Fruit fly (Drosophila melanogaster) whole organism, embryonic: ENCODE measurements around the gene CG5139.

Experiments
- ATbp ChIP-seq: fragments of 200-800 bp; sonication (Bioruptor generic); optimal IDR thresholded peaks from 2 replicates; lab custom pipeline; 2017; ENCODE audit warnings: missing biosample characterization, mild to moderate bottlenecking, missing genetic modification characterization, missing genetic modification reagents
- CG11247 ChIP-seq: fragments of 200-800 bp; sonication (Bioruptor generic); IDR thresholded peaks from 2 replicates; pipeline ENCODE4 v1.3.6; 2022; ENCODE audit warnings: missing biosample characterization, missing genetic modification characterization
- CG11695 ChIP-seq: fragments of 200-800 bp; sonication (Bioruptor generic); IDR thresholded peaks from 3 replicates; pipeline ENCODE4 v1.3.6; 2022; ENCODE audit warnings: missing biosample characterization, missing genetic modification characterization
- CG12219 ChIP-seq: fragments of 200-800 bp; sonication (Bioruptor generic); optimal IDR thresholded peaks from 3 replicates; lab custom pipeline; 2018; ENCODE audit warnings: missing biosample characterization, mild to moderate bottlenecking, missing genetic modification characterization
- CG13287 ChIP-seq: fragments of 200-800 bp; sonication (Bioruptor generic); IDR thresholded peaks from 2 replicates; pipeline ENCODE4 v1.3.6; 2022; ENCODE audit warnings: missing biosample characterization, missing genetic modification characterization; ENCODE audit not compliant: partially characterized antibody
- CG13424 ChIP-seq: fragments of 200-800 bp; sonication (Bioruptor generic); optimal IDR thresholded peaks from 2 replicates; lab custom pipeline; 2019; ENCODE audit warnings: missing biosample characterization, mild to moderate bottlenecking, missing genetic modification characterization, moderate library complexity
- CG13624 ChIP-seq: fragments of 200-800 bp; sonication (Bioruptor generic); optimal IDR thresholded peaks from 2 replicates; lab custom pipeline; 2016; ENCODE audit warnings: missing biosample characterization, missing genetic modification characterization
- CG1647 ChIP-seq: fragments of 200-800 bp; sonication (Bioruptor generic); optimal IDR thresholded peaks from 3 replicates; lab custom pipeline; 2016; ENCODE audit warnings: missing biosample characterization, missing genetic modification characterization
- CG16813 ChIP-seq: fragments of 200-800 bp; sonication (Bioruptor generic); IDR thresholded peaks from 3 replicates; pipeline ENCODE4 v1.3.6; 2022; ENCODE audit warnings: missing biosample characterization, missing genetic modification characterization; ENCODE audit not compliant: partially characterized antibody
- CG17802 ChIP-seq: fragments of 200-800 bp; sonication (Bioruptor generic); optimal IDR thresholded peaks from 2 replicates; lab custom pipeline; 2018; ENCODE audit warnings: missing biosample characterization, mild to moderate bottlenecking, missing genetic modification characterization, moderate library complexity
- CG18599 ChIP-seq: fragments of 200-800 bp; sonication (Bioruptor generic); optimal IDR thresholded peaks from 3 replicates; lab custom pipeline; 2017; ENCODE audit warnings: missing biosample characterization, missing genetic modification characterization, mild to moderate bottlenecking, moderate library complexity, missing genetic modification reagents
- CG30431 ChIP-seq: fragments of 200-800 bp; sonication (Bioruptor generic); optimal IDR thresholded peaks from 2 replicates; lab custom pipeline; 2017; ENCODE audit warnings: missing biosample characterization, missing genetic modification characterization
- CG31441 ChIP-seq: fragments of 200-800 bp; sonication (Bioruptor generic); IDR thresholded peaks from 2 replicates; pipeline ENCODE4 v1.3.6; 2022; ENCODE audit warnings: missing biosample characterization, missing genetic modification characterization
- CG32767 ChIP-seq: fragments of 200-800 bp; sonication (Bioruptor generic); IDR thresholded peaks from 2 replicates; pipeline ENCODE4 v1.3.6; 2022; ENCODE audit warnings: missing biosample characterization, missing genetic modification characterization
- CG3407 ChIP-seq: fragments of 200-800 bp; sonication (Bioruptor generic); optimal IDR thresholded peaks from 2 replicates; lab custom pipeline; 2018; ENCODE audit warnings: missing biosample characterization, mild to moderate bottlenecking, missing genetic modification characterization
- CG34422 ChIP-seq: fragments of 200-800 bp; sonication (Bioruptor generic); IDR thresholded peaks from 3 replicates; pipeline ENCODE4 v1.3.6; 2022; ENCODE audit warnings: missing biosample characterization, missing genetic modification characterization
- CG42726 ChIP-seq: fragments of 200-800 bp; sonication (Bioruptor generic); IDR thresholded peaks from 2 replicates; pipeline ENCODE4 v1.3.6; 2022; ENCODE audit warnings: missing biosample characterization, missing genetic modification characterization; ENCODE audit not compliant: partially characterized antibody
- CG4404 ChIP-seq: fragments of 200-800 bp; sonication (Bioruptor generic); IDR thresholded peaks from 2 replicates; pipeline ENCODE4 v1.3.6; 2022; ENCODE audit warnings: missing biosample characterization, missing genetic modification characterization
- CG4707 ChIP-seq: fragments of 200-800 bp; sonication (Bioruptor generic); optimal IDR thresholded peaks from 2 replicates; lab custom pipeline; 2018; ENCODE audit warnings: missing biosample characterization, mild to moderate bottlenecking, missing genetic modification characterization, moderate library complexity
- CG6683 ChIP-seq: fragments of 200-800 bp; sonication (Bioruptor generic); optimal IDR thresholded peaks from 2 replicates; lab custom pipeline; 2017; ENCODE audit warnings: missing biosample characterization, mild to moderate bottlenecking, missing genetic modification characterization, missing genetic modification reagents
- Hmr ChIP-seq: fragments of 200-800 bp; sonication (Bioruptor generic); optimal IDR thresholded peaks from 3 replicates; lab custom pipeline; 2017; ENCODE audit warnings: mild to moderate bottlenecking, missing biosample characterization, missing genetic modification reagents, missing genetic modification characterization
- Hr3 ChIP-seq: fragments of 200-800 bp; sonication (Bioruptor generic); optimal IDR thresholded peaks from 3 replicates; lab custom pipeline; 2016; ENCODE audit warnings: missing biosample characterization, missing genetic modification characterization
- Lhr ChIP-seq: fragments of 200-800 bp; sonication (Bioruptor generic); optimal IDR thresholded peaks from 3 replicates; lab custom pipeline; 2017; ENCODE audit warnings: mild to moderate bottlenecking, missing biosample characterization, missing genetic modification reagents, missing genetic modification characterization
- Lpt ChIP-seq: fragments of >200 bp; optimal IDR thresholded peaks from 2 replicates; lab custom pipeline; 2018; ENCODE audit warnings: missing biosample characterization, missing genetic modification characterization
- MESR4 ChIP-seq: fragments of 200-800 bp; sonication (Bioruptor generic); optimal IDR thresholded peaks from 2 replicates; lab custom pipeline; 2018; ENCODE audit warnings: missing biosample characterization, mild to moderate bottlenecking, missing genetic modification characterization, moderate library complexity
- Mad ChIP-seq: fragments of 200-800 bp; sonication (Bioruptor generic); optimal IDR thresholded peaks from 2 replicates; lab custom pipeline; 2016; ENCODE audit warnings: missing biosample characterization, missing genetic modification characterization
- NC2α ChIP-seq: fragments of 200-800 bp; sonication (Bioruptor generic); optimal IDR thresholded peaks from 2 replicates; lab custom pipeline; 2016; ENCODE audit warnings: missing biosample characterization, missing genetic modification characterization
- NFAT ChIP-seq: fragments of 200-800 bp; sonication (Bioruptor generic); IDR thresholded peaks from 2 replicates; pipeline ENCODE4 v1.3.6; 2022; ENCODE audit warnings: missing biosample characterization, missing genetic modification characterization
- Neu2 ChIP-seq: fragments of 200-800 bp; sonication (Bioruptor generic); optimal IDR thresholded peaks from 3 replicates; lab custom pipeline; 2016; ENCODE audit warnings: missing biosample characterization, missing genetic modification characterization, borderline replicate concordance
- Nf-YB ChIP-seq: fragments of 200-800 bp; sonication (Bioruptor generic); optimal IDR thresholded peaks from 3 replicates; lab custom pipeline; 2019; ENCODE audit warnings: missing biosample characterization, mild to moderate bottlenecking, missing genetic modification characterization, moderate library complexity
- bigmax ChIP-seq: fragments of 200-800 bp; sonication (Bioruptor generic); optimal IDR thresholded peaks from 2 replicates; lab custom pipeline; 2018; ENCODE audit warnings: missing biosample characterization, mild to moderate bottlenecking, missing genetic modification characterization
- crp ChIP-seq, 2 experiments: fragments of 200-800 bp; sonication (Bioruptor generic); optimal IDR thresholded peaks; 2 replicates in 1 of 2; 3 replicates in 1 of 2; lab custom pipeline; 2017; ENCODE audit warnings: missing biosample characterization in 2 of 2, missing genetic modification characterization in 2 of 2, mild to moderate bottlenecking in 1 of 2, moderate library complexity in 1 of 2
- dmrt99B ChIP-seq: fragments of 200-800 bp; sonication (Bioruptor generic); optimal IDR thresholded peaks from 2 replicates; lab custom pipeline; 2018; ENCODE audit warnings: missing biosample characterization, mild to moderate bottlenecking, missing genetic modification characterization, moderate library complexity
- gcm ChIP-seq: fragments of 200-800 bp; sonication (Bioruptor generic); optimal IDR thresholded peaks from 2 replicates; lab custom pipeline; 2019; ENCODE audit warnings: missing biosample characterization, mild to moderate bottlenecking, missing genetic modification characterization, moderate library complexity
- gcm2 ChIP-seq: fragments of 200-800 bp; sonication (Bioruptor generic); optimal IDR thresholded peaks from 2 replicates; lab custom pipeline; 2016; ENCODE audit warnings: missing biosample characterization, missing genetic modification characterization
- gfzf ChIP-seq: fragments of 200-800 bp; sonication (Bioruptor generic); optimal IDR thresholded peaks from 2 replicates; lab custom pipeline; 2016; ENCODE audit warnings: missing biosample characterization, mild to moderate bottlenecking, missing genetic modification characterization, moderate library complexity
- gsb-n ChIP-seq: fragments of 200-800 bp; sonication (Bioruptor generic); optimal IDR thresholded peaks from 3 replicates; lab custom pipeline; 2018; ENCODE audit warnings: missing biosample characterization, mild to moderate bottlenecking, missing genetic modification characterization
- jumu ChIP-seq: fragments of 200-800 bp; sonication (Bioruptor generic); optimal IDR thresholded peaks from 3 replicates; lab custom pipeline; 2016; ENCODE audit warnings: missing biosample characterization, missing genetic modification characterization
- lov ChIP-seq, 2 experiments: fragments of 200-800 bp in 1 of 2; fragments of >200 bp in 1 of 2; sonication (Bioruptor generic) in 1 of 2; IDR thresholded peaks in 1 of 2; optimal IDR thresholded peaks in 1 of 2; 2 replicates in 1 of 2; 3 replicates in 1 of 2; pipeline versions ENCODE4 v1.3.6 to Lab custom; 2017 to 2022; ENCODE audit warnings: missing biosample characterization in 1 of 2, missing genetic modification characterization in 1 of 2
- org-1 ChIP-seq: fragments of 200-800 bp; sonication (Bioruptor generic); optimal IDR thresholded peaks from 2 replicates; lab custom pipeline; 2017; ENCODE audit warnings: missing biosample characterization, missing genetic modification characterization
- otp ChIP-seq: fragments of 200-800 bp; sonication (Bioruptor generic); IDR thresholded peaks from 3 replicates; pipeline ENCODE4, ENCODE4 v1.3.6; 2022; ENCODE audit warnings: missing biosample characterization, missing genetic modification characterization
- repo ChIP-seq: fragments of 200-800 bp; sonication (Bioruptor generic); optimal IDR thresholded peaks from 2 replicates; lab custom pipeline; 2016; ENCODE audit warnings: missing biosample characterization, missing genetic modification characterization
- run ChIP-seq: fragments of 200-800 bp; sonication (Bioruptor generic); optimal IDR thresholded peaks from 3 replicates; lab custom pipeline; 2018; ENCODE audit warnings: missing biosample characterization, mild to moderate bottlenecking, missing genetic modification characterization
- sens ChIP-seq: fragments of 200-800 bp; sonication (Bioruptor generic); peaks from one replicate; lab custom pipeline; 2016; ENCODE audit warnings: missing biosample characterization, missing genetic modification characterization
- seq ChIP-seq: fragments of 200-800 bp; sonication (Bioruptor generic); IDR thresholded peaks from 2 replicates; pipeline ENCODE4 v1.3.6; 2022; ENCODE audit warnings: missing biosample characterization, missing genetic modification characterization
- sisA ChIP-seq: fragments of 200-800 bp; sonication (Bioruptor generic); IDR thresholded peaks from 2 replicates; pipeline ENCODE4 v1.3.6; 2022; ENCODE audit warnings: missing biosample characterization, missing genetic modification characterization
- tgo ChIP-seq: fragments of 200-800 bp; sonication (Bioruptor generic); IDR thresholded peaks from 3 replicates; pipeline ENCODE4 v1.3.6; 2022; ENCODE audit warnings: missing biosample characterization, missing genetic modification characterization
- z ChIP-seq: fragments of 200-800 bp; sonication (Bioruptor generic); IDR thresholded peaks from 3 replicates; pipeline ENCODE4 v1.3.6; 2022; ENCODE audit warnings: missing biosample characterization, missing genetic modification characterization

The CG5139 gene

dm6 chr2L:1157679-1158518 is 41.2 kb downstream of the CG5139 start, which contains the start of gene capt (continued):
- TF ChIP-seq CG6683 (GFP tag; lab: Kevin White, UChicago) (no peak), CG31441 (GFP tag; lab: Robert Waterston, UW) (peak; percentile 43; the same call in 1 of the 2 replicates), CG13624 (GFP tag; lab: Kevin White, UChicago) (peak; percentile 36), CG12219 (GFP tag; lab: Kevin White, UChicago) (no peak), ATbp (GFP tag; lab: Kevin White, UChicago) (no peak), CG4707 (no peak), sens (GFP tag; lab: Kevin White, UChicago) (peak; percentile 73), z (GFP tag; lab: Robert Waterston, UW) (0 out of 3 replicates have a peak, but pooled peaks have one; percentile 3), CG30431 (no peak), Mad (GFP tag; lab: Kevin White, UChicago) (peak; percentile 10), CG11247 (GFP tag; lab: Robert Waterston, UW) (no peak; the same call in 1 of the 2 replicates), gcm (GFP tag; lab: Kevin White, UChicago) (peak; percentile 44), Hr3 (GFP tag; lab: Kevin White, UChicago) (peak; percentile 41), sisA (GFP tag; lab: Robert Waterston, UW) (peak; percentile 21; the same call in 1 of the 2 replicates), seq (GFP tag; lab: Robert Waterston, UW) (no peak), lov (optimal IDR thresholded peaks at IDR 0.05; lab: Kevin White, UChicago) (no peak), lov (GFP tag; IDR thresholded peaks at IDR 0.05; lab: Robert Waterston, UW) (no peak), gsb-n (tag; lab: Kevin White, UChicago) (no peak), org-1 (no peak), Nf-YB (GFP tag; lab: Kevin White, UChicago) (no peak), CG42726 (GFP tag; lab: Robert Waterston, UW) (peak; percentile 52; the same call in 1 of the 2 replicates), repo (GFP tag; lab: Kevin White, UChicago) (no peak), CG13287 (peak; percentile 19; the same call in 1 of the 2 replicates), Neu2 (GFP tag; lab: Kevin White, UChicago) (no peak), CG18599 (GFP tag; lab: Kevin White, UChicago) (peak; percentile 54), jumu (GFP tag; lab: Kevin White, UChicago) (peak; percentile 29), Lpt (no peak), CG32767 (GFP tag; lab: Robert Waterston, UW) (no peak), CG1647 (no peak), run (no peak), bigmax (peak; percentile 52), CG3407 (GFP tag; lab: Kevin White, UChicago) (no peak), NFAT (GFP tag; lab: Robert Waterston, UW) (peak; percentile 45; the same call in 1 of the 2 replicates), gfzf (GFP tag; lab: Kevin White, UChicago) (peak; percentile 75), Hmr (GFP tag; lab: Kevin White, UChicago) (no peak), CG4404 (GFP tag; lab: Robert Waterston, UW) (no peak), crp (GFP tag; optimal IDR thresholded peaks at IDR 0.05; lab: Kevin White, UChicago) (peak; percentile 6 to 66), NC2α (GFP tag; lab: Kevin White, UChicago) (no peak), CG13424 (peak; percentile 45), CG17802 (tag; lab: Kevin White, UChicago) (no peak), CG11695 (GFP tag; lab: Robert Waterston, UW) (no peak), dmrt99B (tag; lab: Kevin White, UChicago) (no peak), CG34422 (GFP tag; lab: Robert Waterston, UW) (peak; percentile 95), otp (GFP tag; lab: Robert Waterston, UW) (no peak), Lhr (GFP tag; lab: Kevin White, UChicago) (peak; percentile 12), MESR4 (GFP tag; lab: Kevin White, UChicago) (peak; percentile 51), gcm2 (GFP tag; lab: Kevin White, UChicago) (no peak), CG16813 (GFP tag; lab: Robert Waterston, UW) (no peak), tgo (GFP tag; lab: Robert Waterston, UW) (peak; percentile 51; the same call in 2 of the 3 replicates)
